Worm (Caenorhabditis elegans) whole organism, late embryonic: Measurements from ENCODE around the gene Y53C12A.6.

Experiments used
- C38D4.7 ChIP-seq: fragments of 200-800 bp; sonication (Bioruptor generic); optimal IDR thresholded peaks from 2 replicates; lab custom pipeline; 2018; ENCODE audit warnings: mild to moderate bottlenecking, missing genetic modification characterization, moderate library complexity, missing compliant biosample characterization
- hlh-8 ChIP-seq: sonication (generic microtip); optimal IDR thresholded peaks from 2 replicates; lab custom pipeline; 2016; ENCODE audit warnings: missing genotype, missing genetic modification characterization, missing compliant biosample characterization
- pag-3 ChIP-seq: sonication (generic microtip); optimal IDR thresholded peaks from 2 replicates; lab custom pipeline; 2016; ENCODE audit warnings: missing compliant biosample characterization, missing genetic modification characterization, borderline replicate concordance
- pat-9 ChIP-seq: fragments of 200-800 bp; sonication (Bioruptor generic); optimal IDR thresholded peaks from 2 replicates; lab custom pipeline; 2018; ENCODE audit warnings: mild to moderate bottlenecking, missing genetic modification characterization, moderate library complexity, missing compliant biosample characterization
- pax-1 ChIP-seq: fragments of 150-350 bp; optimal IDR thresholded peaks from 2 replicates; lab custom pipeline; 2014; ENCODE audit warnings: missing biosample characterization, missing genetic modification characterization

DNA sequence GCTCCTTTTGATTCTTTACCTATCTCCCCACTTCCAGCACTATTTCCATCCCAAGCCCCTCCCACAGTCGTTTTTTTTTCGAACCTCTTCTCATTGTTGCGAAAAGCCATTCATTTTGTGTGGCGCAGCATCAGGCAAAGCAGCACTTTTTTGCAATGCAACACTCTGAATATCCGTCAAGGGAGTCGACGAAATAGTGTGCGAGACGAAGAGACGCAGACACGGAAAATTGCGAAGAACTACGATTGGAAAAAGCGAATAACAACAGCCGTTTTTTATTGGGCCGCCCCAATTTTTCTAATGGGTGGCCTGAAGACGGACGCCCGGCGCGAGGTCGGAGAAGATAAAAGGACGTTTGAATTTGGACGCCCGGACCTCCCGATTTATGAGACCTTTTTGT is 12.1 kb upstream of the Y53C12A.6 start:
- TF ChIP-seq hlh-8 (tag; lab: Kevin White, UChicago), result no peak
- TF ChIP-seq pax-1 (tag; lab: Kevin White, UChicago), result no peak
- TF ChIP-seq pag-3 (tag; lab: Kevin White, UChicago), result no peak
- TF ChIP-seq pat-9 (tag; lab: Kevin White, UChicago), result no peak
- TF ChIP-seq C38D4.7 (GFP tag; lab: Kevin White, UChicago), result no peak
